Worm (Caenorhabditis elegans): ENCODE results near the gene stip-1.
A peak's percentile ranks its signal among the peaks of the same experiment; 100 is the strongest.

The stip-1 gene

ce11 chrII:10300954-10301353 is 48.9 kb downstream of the stip-1 start, which contains the start of gene mdt-22 (continued):
- TF ChIP-seq hlh-4 (tag; optimal IDR thresholded peaks at IDR 0.05) (no peak), nhr-85 (tag) (peak; percentile 82), mab-9 (GFP tag; IDR thresholded peaks at IDR 0.05) (peak; percentile 72), blmp-1 (tag; optimal IDR thresholded peaks at IDR 0.05) (peak; percentile 52), lin-15B (tag; optimal IDR thresholded peaks at IDR 0.05) (peak; percentile 85), nhr-237 (tag; optimal IDR thresholded peaks at IDR 0.05) (no peak), nhr-90 (tag; optimal IDR thresholded peaks at IDR 0.05; ENCODE audit: poor library complexity) (peak; percentile 69), grh-1 (GFP tag; IDR thresholded peaks at IDR 0.05) (peak; percentile 41; the same call in 1 of the 2 replicates), nhr-47 (tag; optimal IDR thresholded peaks at IDR 0.05) (peak; percentile 87), aha-1 (tag; optimal IDR thresholded peaks at IDR 0.05) (no peak), unc-62 (GFP tag; optimal IDR thresholded peaks at IDR 0.05) (no peak), dpl-1 (GFP tag; optimal IDR thresholded peaks at IDR 0.05) (peak; percentile 97 to 98 (median 97)), ceh-90 (tag; optimal IDR thresholded peaks at IDR 0.05) (peak; percentile 28), unc-30 (tag; optimal IDR thresholded peaks at IDR 0.05) (no peak), nhr-77 (tag; optimal IDR thresholded peaks at IDR 0.05) (peak; percentile 68), sup-37 (GFP tag; optimal IDR thresholded peaks at IDR 0.05) (no peak), alr-1 (tag; optimal IDR thresholded peaks at IDR 0.05; ENCODE audit: borderline replicate concordance) (no peak), unc-98 (GFP tag; IDR thresholded peaks at IDR 0.05) (peak; percentile 43; the same call in 1 of the 2 replicates), sptf-1 (tag; optimal IDR thresholded peaks at IDR 0.05) (no peak), fkh-10 (GFP tag; optimal IDR thresholded peaks at IDR 0.05) (peak; percentile 63), hpl-2 (GFP tag; optimal IDR thresholded peaks at IDR 0.05) (no peak), pqm-1 (tag; optimal IDR thresholded peaks at IDR 0.05) (no peak), fos-1 (tag; optimal IDR thresholded peaks at IDR 0.05) (no peak), ztf-11 (tag; optimal IDR thresholded peaks at IDR 0.05) (peak in 1 of 2 experiments; percentile 71), ztf-4 (tag; optimal IDR thresholded peaks at IDR 0.05) (no peak), lsy-2 (tag; optimal IDR thresholded peaks at IDR 0.05) (peak; percentile 82 to 86), ceh-8 (GFP tag; optimal IDR thresholded peaks at IDR 0.05) (peak; percentile 35), C16A3.4 (tag; optimal IDR thresholded peaks at IDR 0.05) (peak; percentile 83), isw-1 (GFP tag; IDR thresholded peaks at IDR 0.05) (peak; percentile 78), jun-1 (tag; optimal IDR thresholded peaks at IDR 0.05) (peak; percentile 55), aly-2 (tag; optimal IDR thresholded peaks at IDR 0.05) (peak; percentile 64), skn-1 (tag; optimal IDR thresholded peaks at IDR 0.05) (peak; percentile 72), ces-1 (GFP tag; optimal IDR thresholded peaks at IDR 0.05) (no peak), unc-130 (tag; optimal IDR thresholded peaks at IDR 0.05) (peak; percentile 45), nhr-76 (tag; optimal IDR thresholded peaks at IDR 0.05) (no peak), irx-1 (tag; optimal IDR thresholded peaks at IDR 0.05) (peak; percentile 60), elt-3 (tag; optimal IDR thresholded peaks at IDR 0.05) (peak in 2 of 6 experiments; percentile 2 to 4), nhr-28 (tag; optimal IDR thresholded peaks at IDR 0.05) (no peak), hlh-17 (GFP tag; optimal IDR thresholded peaks at IDR 0.05; ENCODE audit: borderline replicate concordance) (no peak), lin-13 (GFP tag; optimal IDR thresholded peaks at IDR 0.05) (peak; percentile 80), C04F5.9 (tag; optimal IDR thresholded peaks at IDR 0.05) (peak; percentile 52), mef-2 (tag; optimal IDR thresholded peaks at IDR 0.05) (peak; percentile 25), snpc-4 (tag; optimal IDR thresholded peaks at IDR 0.05) (peak; percentile 45), nhr-20 (tag; optimal IDR thresholded peaks at IDR 0.05) (peak; percentile 77), efl-1 (optimal IDR thresholded peaks at IDR 0.05) (peak; percentile 87 to 97), efl-1 (GFP tag; optimal IDR thresholded peaks at IDR 0.05 in 1 of 2) (peak; percentile 97 to 99), ama-1 (optimal IDR thresholded peaks at IDR 0.05) (peak; percentile 27), pag-3 (tag; optimal IDR thresholded peaks at IDR 0.05; ENCODE audit: borderline replicate concordance, insufficient read depth) (no peak), zip-4 (GFP tag; optimal IDR thresholded peaks at IDR 0.05) (peak; percentile 39), tbx-2 (tag; optimal IDR thresholded peaks at IDR 0.05) (peak; percentile 80), egl-27 (tag; optimal IDR thresholded peaks at IDR 0.05) (no peak), fkh-4 (tag; optimal IDR thresholded peaks at IDR 0.05; ENCODE audit: borderline replicate concordance) (no peak), tlp-1 (tag; optimal IDR thresholded peaks at IDR 0.05) (no peak), mep-1 (tag; optimal IDR thresholded peaks at IDR 0.05) (peak; percentile 91)
